Worm (Caenorhabditis elegans): Measurements from ENCODE around the gene eelo-1.

Gene eelo-1

DNA sequence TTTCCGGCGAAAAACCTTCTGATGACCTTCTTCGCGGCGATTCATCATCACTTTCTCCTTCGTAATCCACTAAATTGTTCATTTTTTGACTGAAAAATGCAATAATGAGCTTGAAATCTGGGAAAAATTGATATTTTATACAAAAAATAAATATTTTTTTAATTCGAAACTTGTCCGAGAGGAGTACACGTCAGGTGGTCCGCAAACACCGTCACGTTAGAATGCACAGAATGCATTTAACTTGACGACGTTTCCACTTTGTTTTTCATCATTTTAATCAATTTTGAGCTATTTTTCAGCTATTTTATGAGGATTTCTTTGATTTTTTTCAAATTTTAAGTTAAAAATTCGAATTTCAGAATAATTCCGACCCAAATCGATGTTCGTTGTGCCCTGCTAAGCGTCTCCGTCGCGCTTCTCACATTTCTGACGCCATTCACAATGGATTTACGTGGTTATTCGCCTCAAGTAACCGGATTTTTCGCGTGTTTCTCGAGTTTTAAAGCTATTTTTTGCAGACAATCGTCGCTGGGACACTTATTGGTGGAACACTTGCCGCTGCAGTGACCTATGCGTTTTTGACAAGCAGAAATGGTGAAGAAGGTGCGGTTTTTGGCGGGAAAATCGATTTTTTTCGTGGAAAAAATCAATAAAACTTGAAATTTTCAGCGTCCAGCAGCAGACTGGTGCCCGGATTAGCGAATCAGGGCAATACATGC lies at the start of gene eelo-1, which contains the start of gene Y67D2.2:
Gene eelo-1, minus strand, starts transcription at position 89 of the 719 bp plus-strand sequence.
Gene Y67D2.2, plus strand, starts transcription at position 360 of the 719 bp plus-strand sequence.
- peak; percentile 8 for TF ChIP-seq nfya-1 (tag; optimal IDR thresholded peaks at IDR 0.05)
- peak; percentile 43 for TF ChIP-seq ceh-30 (tag; optimal IDR thresholded peaks at IDR 0.05)
- no peak for TF ChIP-seq Y22D7AL.16 (tag; optimal IDR thresholded peaks at IDR 0.05)

DNA sequence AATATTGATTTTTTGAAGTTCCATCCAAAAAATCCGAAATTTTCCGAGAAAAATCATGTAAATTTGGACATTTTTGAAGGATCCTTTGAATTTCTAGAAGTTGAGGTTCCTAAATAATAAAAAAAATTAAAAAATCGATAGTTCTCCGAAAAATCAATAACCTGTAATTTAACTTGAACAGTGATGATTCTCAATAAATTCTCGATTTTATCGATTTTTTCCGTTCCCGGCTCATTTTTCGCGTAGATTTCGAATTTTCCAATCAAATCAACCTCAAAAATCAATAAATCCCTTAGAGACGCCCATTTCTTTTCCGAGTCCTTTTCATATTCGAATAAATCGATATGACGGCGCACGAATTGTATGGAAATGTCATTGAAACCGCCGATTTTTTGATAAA lies 49.3 kb upstream of the eelo-1 start:
- TF ChIP-seq sox-2 (GFP tag; IDR thresholded peaks at IDR 0.05) (no peak), ceh-48 (tag; optimal IDR thresholded peaks at IDR 0.05) (peak; percentile 5), nfya-1 (tag; optimal IDR thresholded peaks at IDR 0.05) (no peak)

DNA sequence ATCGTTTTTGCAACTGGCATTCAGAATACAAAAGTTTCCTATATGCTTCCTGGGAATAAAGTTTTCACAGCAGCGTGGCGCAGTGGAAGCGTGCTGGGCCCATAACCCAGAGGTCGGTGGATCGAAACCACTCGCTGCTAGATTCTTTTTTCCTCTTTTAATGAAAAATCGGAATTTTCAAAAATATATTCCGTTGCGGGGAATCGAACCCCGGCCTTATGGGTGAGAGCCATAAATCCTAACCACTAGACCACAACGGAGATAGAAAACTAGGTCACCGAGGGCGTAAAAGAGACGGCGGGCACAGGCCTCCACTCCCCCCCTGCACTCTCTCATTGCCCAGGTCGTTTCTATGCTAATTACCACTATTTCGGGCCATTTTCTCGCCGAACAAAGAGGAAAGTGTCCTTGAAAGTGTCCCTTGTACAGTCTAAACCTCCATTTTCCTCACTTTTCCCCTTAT lies 46.2 kb upstream of the eelo-1 start, which contains the start of gene Y22D7AL.6:
Gene Y22D7AL.6, plus strand, starts transcription at position 413 of the 463 bp plus-strand sequence.
- peak; percentile 74 for TF ChIP-seq C38D4.7 (GFP tag; optimal IDR thresholded peaks at IDR 0.05)
- TF ChIP-seq K02D7.2 (tag; optimal IDR thresholded peaks at IDR 0.05), result peak; percentile 71
- peak; percentile 4 for TF ChIP-seq ets-4 (tag; optimal IDR thresholded peaks at IDR 0.05)
- no peak for TF ChIP-seq unc-55 (GFP tag; optimal IDR thresholded peaks at IDR 0.05)
- peak; percentile 64 for TF ChIP-seq fax-1 (tag; optimal IDR thresholded peaks at IDR 0.05)
- peak; percentile 63 for TF ChIP-seq elt-2 (tag; optimal IDR thresholded peaks at IDR 0.05)
- TF ChIP-seq nfya-1 (tag; optimal IDR thresholded peaks at IDR 0.05), result peak; percentile 7
- TF ChIP-seq ceh-22 (tag; optimal IDR thresholded peaks at IDR 0.05), result no peak
- TF ChIP-seq pat-9 (tag; optimal IDR thresholded peaks at IDR 0.05), result peak; percentile 62
- peak; percentile 23 for TF ChIP-seq F13H6.1 (tag; optimal IDR thresholded peaks at IDR 0.05)
- no peak for TF ChIP-seq nhr-11 (tag; optimal IDR thresholded peaks at IDR 0.05)
- TF ChIP-seq unc-42 (tag; optimal IDR thresholded peaks at IDR 0.05), result peak; percentile 21
- peak; percentile 32 for TF ChIP-seq Y22D7AL.16 (tag; optimal IDR thresholded peaks at IDR 0.05)
- no peak for TF ChIP-seq odd-2 (tag; optimal IDR thresholded peaks at IDR 0.05)
- no peak for TF ChIP-seq pag-3 (tag; optimal IDR thresholded peaks at IDR 0.05; ENCODE audit: borderline replicate concordance)
- TF ChIP-seq ceh-18 (tag; optimal IDR thresholded peaks at IDR 0.05), result peak; percentile 59
- peak; percentile 40 for TF ChIP-seq syd-9 (tag; optimal IDR thresholded peaks at IDR 0.05)
- peak; percentile 42 for TF ChIP-seq madf-2 (tag; optimal IDR thresholded peaks at IDR 0.05)
- TF ChIP-seq hlh-15 (tag; optimal IDR thresholded peaks at IDR 0.05), result no peak
- peak; percentile 74 for TF ChIP-seq ztf-16 (tag; optimal IDR thresholded peaks at IDR 0.05)
- TF ChIP-seq K09A11.1 (tag; optimal IDR thresholded peaks at IDR 0.05; ENCODE audit: insufficient read depth), result peak; percentile 62
- peak; percentile 39 for TF ChIP-seq ceh-2 (tag; optimal IDR thresholded peaks at IDR 0.05)
- no peak for TF ChIP-seq ceh-14 (tag; optimal IDR thresholded peaks at IDR 0.05)
- no peak for TF ChIP-seq ceh-45 (GFP tag; IDR thresholded peaks at IDR 0.05)
- peak; percentile 60 for TF ChIP-seq hlh-13 (GFP tag; optimal IDR thresholded peaks at IDR 0.05)
- TF ChIP-seq rnt-1 (tag; optimal IDR thresholded peaks at IDR 0.05), result peak; percentile 25
- TF ChIP-seq C08G9.2 (tag; optimal IDR thresholded peaks at IDR 0.05), result peak; percentile 77
- no peak for TF ChIP-seq pha-4 (tag; optimal IDR thresholded peaks at IDR 0.05)
- TF ChIP-seq ttx-3 (tag; optimal IDR thresholded peaks at IDR 0.05), result peak; percentile 46
- peak; percentile 44 for TF ChIP-seq ceh-9 (tag; optimal IDR thresholded peaks at IDR 0.05)
- TF ChIP-seq hlh-8 (tag; optimal IDR thresholded peaks at IDR 0.05), result no peak
- peak; percentile 83 for TF ChIP-seq gmeb-2 (tag; optimal IDR thresholded peaks at IDR 0.05)
- TF ChIP-seq ahr-1 (tag; optimal IDR thresholded peaks at IDR 0.05), result peak; percentile 55
- TF ChIP-seq ceh-19 (GFP tag; optimal IDR thresholded peaks at IDR 0.05), result peak; percentile 48
- peak; percentile 39 for TF ChIP-seq fkh-6 (tag; optimal IDR thresholded peaks at IDR 0.05)
- peak; percentile 22 for TF ChIP-seq zip-5 (tag; optimal IDR thresholded peaks at IDR 0.05)
- TF ChIP-seq ceh-24 (tag; optimal IDR thresholded peaks at IDR 0.05), result peak; percentile 22
- TF ChIP-seq dmd-4 (tag; optimal IDR thresholded peaks at IDR 0.05; ENCODE audit: borderline replicate concordance), result peak; percentile 26
- no peak for TF ChIP-seq T23F11.4 (GFP tag; optimal IDR thresholded peaks at IDR 0.05)
- TF ChIP-seq npax-4 (tag; optimal IDR thresholded peaks at IDR 0.05), result peak; percentile 43
- no peak for TF ChIP-seq fkh-10 (GFP tag; optimal IDR thresholded peaks at IDR 0.05)
- no peak for TF ChIP-seq pqm-1 (tag; optimal IDR thresholded peaks at IDR 0.05)
- TF ChIP-seq elt-4 (tag; optimal IDR thresholded peaks at IDR 0.05), result no peak
- TF ChIP-seq ceh-6 (GFP tag; optimal IDR thresholded peaks at IDR 0.05), result peak; percentile 77

Data from whole organism, late embryonic.